Fruit fly (Drosophila melanogaster) S2 (cell line): ENCODE data around the gene Trmt112.

Experiments
- CG8478 ChIP-seq: fragments of >200 bp; optimal IDR thresholded peaks from 2 replicates; lab custom pipeline; 2018
- CTCF ChIP-seq, 2 experiments: fragments of >200 bp; optimal IDR thresholded peaks; 2 replicates each; lab custom pipeline; 2018

dm6 chr3L:21252932-21253760 lies 36.5 kb upstream of the Trmt112 start:
- TF ChIP-seq CTCF (optimal IDR thresholded peaks at IDR 0.05; lab: Kevin White, UChicago) (no peak), CG8478 (lab: Kevin White, UChicago) (no peak)
